Worm (Caenorhabditis elegans) whole organism, L2 larva: ENCODE results near the gene idpa-2.
A peak's percentile ranks its signal among the peaks of the same experiment; 100 is the strongest.

ENCODE experiments used
- C34F6.9 ChIP-seq: fragments of 150-350 bp; optimal IDR thresholded peaks from 2 replicates; lab custom pipeline; 2014; ENCODE audit warnings: missing biosample characterization, missing genetic modification characterization
- F13H6.1 ChIP-seq: sonication (generic microtip); optimal IDR thresholded peaks from 2 replicates; lab custom pipeline; 2016; ENCODE audit warnings: missing genetic modification characterization, missing compliant biosample characterization
- R02D3.7 ChIP-seq: fragments of 150-350 bp; optimal IDR thresholded peaks from 2 replicates; lab custom pipeline; 2014; ENCODE audit warnings: missing biosample characterization, missing genetic modification characterization
- Y55F3AM.14 ChIP-seq: fragments of 200-800 bp; sonication (Bioruptor generic); optimal IDR thresholded peaks from 2 replicates; lab custom pipeline; 2018; ENCODE audit warnings: mild to moderate bottlenecking, missing genetic modification characterization, missing compliant biosample characterization
- ZK546.5 ChIP-seq: sonication (generic microtip); optimal IDR thresholded peaks from 2 replicates; lab custom pipeline; 2017; ENCODE audit warnings: missing biosample characterization, missing genetic modification characterization
- alr-1 ChIP-seq: fragments of 150-350 bp; optimal IDR thresholded peaks from 2 replicates; lab custom pipeline; 2014; ENCODE audit warnings: missing biosample characterization, missing genetic modification characterization
- aly-2 ChIP-seq: fragments of 150-350 bp; optimal IDR thresholded peaks from 2 replicates; lab custom pipeline; 2014; ENCODE audit warnings: missing biosample characterization, missing genetic modification characterization
- blmp-1 ChIP-seq: sonication (generic microtip); optimal IDR thresholded peaks from 2 replicates; lab custom pipeline; 2017; ENCODE audit warnings: missing genetic modification characterization, mild to moderate bottlenecking, missing compliant biosample characterization, antibody characterized with exemption, moderate library complexity; ENCODE audit not compliant: insufficient read depth
- ceh-16 ChIP-seq: fragments of 150-350 bp; optimal IDR thresholded peaks from 2 replicates; lab custom pipeline; 2014; ENCODE audit warnings: missing biosample characterization, missing genetic modification characterization
- ceh-82 ChIP-seq: fragments of 150-350 bp; optimal IDR thresholded peaks from 2 replicates; lab custom pipeline; 2014; ENCODE audit warnings: missing biosample characterization, missing genetic modification characterization
- crh-2 ChIP-seq: sonication (generic microtip); optimal IDR thresholded peaks from 2 replicates; lab custom pipeline; 2017; ENCODE audit warnings: missing biosample characterization, missing genetic modification characterization
- egl-27 ChIP-seq: sonication (generic microtip); optimal IDR thresholded peaks from 3 replicates; lab custom pipeline; 2017; ENCODE audit warnings: missing biosample characterization, missing genetic modification reagents, missing genetic modification characterization
- elt-1 ChIP-seq: fragments of 150-350 bp; optimal IDR thresholded peaks from 2 replicates; lab custom pipeline; 2014; ENCODE audit warnings: missing biosample characterization, missing genetic modification characterization
- elt-3 ChIP-seq: sonication (generic microtip); optimal IDR thresholded peaks from 2 replicates; lab custom pipeline; 2017; ENCODE audit warnings: missing biosample characterization, missing genetic modification characterization
- fos-1 ChIP-seq: fragments of 150-350 bp; optimal IDR thresholded peaks from 2 replicates; lab custom pipeline; 2014; ENCODE audit warnings: missing biosample characterization, missing genetic modification characterization
- lin-11 ChIP-seq: fragments of 150-350 bp; sonication (generic microtip); optimal IDR thresholded peaks from 2 replicates; lab custom pipeline; 2014; ENCODE audit warnings: missing biosample characterization, missing genetic modification characterization, inconsistent platforms, mixed read lengths
- lin-13 ChIP-seq: fragments of 150-350 bp; optimal IDR thresholded peaks from 2 replicates; lab custom pipeline; 2014; ENCODE audit warnings: missing biosample characterization, missing genetic modification reagents, missing genetic modification characterization
- lsy-2 ChIP-seq, 2 experiments: fragments of 150-350 bp in 1 of 2; sonication (generic microtip) in 1 of 2; optimal IDR thresholded peaks; 2 replicates each; lab custom pipeline; 2014 to 2017; ENCODE audit warnings: missing biosample characterization in 2 of 2, missing genetic modification characterization in 2 of 2
- mab-5 ChIP-seq: fragments of 150-350 bp; optimal IDR thresholded peaks from 2 replicates; lab custom pipeline; 2014; ENCODE audit warnings: missing biosample characterization, missing genetic modification characterization
- mbf-1 ChIP-seq: sonication (generic microtip); optimal IDR thresholded peaks from 2 replicates; lab custom pipeline; 2017; ENCODE audit warnings: missing biosample characterization, missing genetic modification characterization
- mdl-1 ChIP-seq, 2 experiments: fragments of 150-350 bp in 1 of 2; sonication (generic microtip) in 1 of 2; optimal IDR thresholded peaks; 2 replicates each; lab custom pipeline; 2017; ENCODE audit warnings: missing biosample characterization in 2 of 2, missing genetic modification characterization in 2 of 2
- nhr-11 ChIP-seq: fragments of 150-350 bp; optimal IDR thresholded peaks from 2 replicates; lab custom pipeline; 2014; ENCODE audit warnings: missing biosample characterization, missing genetic modification characterization
- nhr-12 ChIP-seq: fragments of 150-350 bp; optimal IDR thresholded peaks from 2 replicates; lab custom pipeline; 2014; ENCODE audit warnings: missing biosample characterization, missing genetic modification characterization
- nhr-129 ChIP-seq: fragments of 150-350 bp; optimal IDR thresholded peaks from 2 replicates; lab custom pipeline; 2014; ENCODE audit warnings: missing biosample characterization, missing genetic modification characterization
- nhr-21 ChIP-seq: fragments of 150-350 bp; optimal IDR thresholded peaks from 2 replicates; lab custom pipeline; 2014; ENCODE audit warnings: missing biosample characterization, missing genetic modification characterization
- nhr-23 ChIP-seq: fragments of 150-350 bp; optimal IDR thresholded peaks from 2 replicates; lab custom pipeline; 2014; ENCODE audit warnings: missing biosample characterization, missing genetic modification reagents, missing genetic modification characterization
- nhr-237 ChIP-seq: fragments of 150-350 bp; optimal IDR thresholded peaks from 2 replicates; lab custom pipeline; 2014; ENCODE audit warnings: missing biosample characterization, missing genetic modification characterization
- nhr-25 ChIP-seq: fragments of 150-350 bp; sonication (generic microtip); optimal IDR thresholded peaks from 3 replicates; lab custom pipeline; 2014; ENCODE audit warnings: missing biosample characterization, missing genetic modification characterization
- nhr-6 ChIP-seq: fragments of 150-350 bp; optimal IDR thresholded peaks from 2 replicates; lab custom pipeline; 2014; ENCODE audit warnings: missing biosample characterization, missing genetic modification characterization
- nhr-77 ChIP-seq: fragments of 150-350 bp; optimal IDR thresholded peaks from 2 replicates; lab custom pipeline; 2014; ENCODE audit warnings: missing biosample characterization, missing genetic modification characterization
- sem-4 ChIP-seq: fragments of 150-350 bp; optimal IDR thresholded peaks from 2 replicates; lab custom pipeline; 2014; ENCODE audit warnings: missing biosample characterization, missing genetic modification reagents, missing genetic modification characterization
- skn-1 ChIP-seq: sonication (generic microtip); optimal IDR thresholded peaks from 2 replicates; lab custom pipeline; 2017; ENCODE audit warnings: missing biosample characterization, missing genetic modification characterization
- sma-3 ChIP-seq: sonication (generic microtip); optimal IDR thresholded peaks from 2 replicates; lab custom pipeline; 2016; ENCODE audit warnings: missing genetic modification reagents, missing genetic modification characterization, missing compliant biosample characterization
- sma-9 ChIP-seq, 2 experiments: fragments of 150-350 bp in 1 of 2; sonication (generic microtip) in 1 of 2; optimal IDR thresholded peaks; 2 replicates each; lab custom pipeline; 2014 to 2016; ENCODE audit warnings: missing genetic modification characterization in 2 of 2, mild to moderate bottlenecking in 1 of 2, missing biosample characterization in 1 of 2, missing compliant biosample characterization in 1 of 2, missing genetic modification reagents in 1 of 2, moderate library complexity in 1 of 2
- snpc-4 ChIP-seq: fragments of 150-350 bp; optimal IDR thresholded peaks from 2 replicates; lab custom pipeline; 2014; ENCODE audit warnings: missing biosample characterization, missing genetic modification characterization
- unc-39 ChIP-seq: fragments of 150-350 bp; optimal IDR thresholded peaks from 2 replicates; lab custom pipeline; 2014; ENCODE audit warnings: missing biosample characterization, missing genetic modification characterization
- unc-55 ChIP-seq: fragments of 150-350 bp; sonication (generic microtip); optimal IDR thresholded peaks from 3 replicates; lab custom pipeline; 2014; ENCODE audit warnings: missing biosample characterization, missing genetic modification reagents, missing genetic modification characterization
- unc-62 ChIP-seq: fragments of 150-350 bp; optimal IDR thresholded peaks from 2 replicates; lab custom pipeline; 2014; ENCODE audit warnings: missing biosample characterization, missing genetic modification reagents, missing genetic modification characterization
- ztf-1 ChIP-seq: fragments of 200-800 bp; sonication (Bioruptor generic); conservative IDR thresholded peaks from 2 replicates; pipeline ENCODE4 v1.3.6; 2022; ENCODE audit warnings: missing genetic modification characterization, missing compliant biosample characterization
- ztf-11 ChIP-seq: sonication (generic microtip); optimal IDR thresholded peaks from 2 replicates; lab custom pipeline; 2017; ENCODE audit warnings: missing biosample characterization, missing genetic modification characterization
- ztf-4 ChIP-seq: fragments of 150-350 bp; optimal IDR thresholded peaks from 2 replicates; lab custom pipeline; 2014; ENCODE audit warnings: missing biosample characterization, missing genetic modification characterization

The idpa-2 gene

DNA sequence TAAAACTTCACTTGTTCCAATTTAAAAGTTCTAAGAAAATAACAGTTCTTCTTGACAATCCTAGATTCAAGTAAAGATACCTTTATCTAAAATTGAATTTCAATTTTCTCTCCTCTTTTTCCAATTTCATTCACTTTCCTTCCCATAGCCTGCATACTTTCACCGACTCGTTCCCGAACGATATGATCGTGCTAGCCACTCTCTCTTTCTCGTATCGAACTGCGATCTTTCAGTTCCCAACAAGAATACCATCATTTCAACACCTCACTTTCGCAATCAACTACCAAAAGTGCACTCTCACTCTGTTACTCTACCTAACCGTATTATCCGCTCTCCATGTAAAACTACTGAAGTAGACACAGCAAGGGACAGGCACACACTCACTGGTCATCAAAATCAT lies 42.5 kb downstream of the idpa-2 start:
- peak; percentile 98 for TF ChIP-seq blmp-1
- TF ChIP-seq sma-9 (GFP tag; optimal IDR thresholded peaks at IDR 0.05; lab: Kevin White, UChicago) = no peak
- TF ChIP-seq sma-9 (tag; optimal IDR thresholded peaks at IDR 0.05; lab: Kevin White, UChicago) = no peak
- TF ChIP-seq mab-5 (tag; lab: Kevin White, UChicago) = no peak
- TF ChIP-seq nhr-129 (tag; lab: Kevin White, UChicago) = peak; percentile 13
- TF ChIP-seq lsy-2 (tag; optimal IDR thresholded peaks at IDR 0.05; lab: Kevin White, UChicago) = no peak
- no peak for TF ChIP-seq R02D3.7 (tag; lab: Kevin White, UChicago)
- TF ChIP-seq sma-3 = no peak
- no peak for TF ChIP-seq nhr-11 (tag; lab: Kevin White, UChicago)
- TF ChIP-seq ztf-11 (tag; lab: Kevin White, UChicago) = no peak
- no peak for TF ChIP-seq elt-1
- no peak for TF ChIP-seq nhr-6
- TF ChIP-seq nhr-77 (tag; lab: Kevin White, UChicago) = no peak
- no peak for TF ChIP-seq lin-13 (GFP tag; lab: Kevin White, UChicago)
- TF ChIP-seq nhr-23 (tag; lab: Kevin White, UChicago) = no peak
- TF ChIP-seq unc-39 (tag; lab: Kevin White, UChicago) = no peak
- no peak for TF ChIP-seq mdl-1 (tag; optimal IDR thresholded peaks at IDR 0.05; lab: Kevin White, UChicago)
- no peak for TF ChIP-seq fos-1 (tag; lab: Kevin White, UChicago)

DNA sequence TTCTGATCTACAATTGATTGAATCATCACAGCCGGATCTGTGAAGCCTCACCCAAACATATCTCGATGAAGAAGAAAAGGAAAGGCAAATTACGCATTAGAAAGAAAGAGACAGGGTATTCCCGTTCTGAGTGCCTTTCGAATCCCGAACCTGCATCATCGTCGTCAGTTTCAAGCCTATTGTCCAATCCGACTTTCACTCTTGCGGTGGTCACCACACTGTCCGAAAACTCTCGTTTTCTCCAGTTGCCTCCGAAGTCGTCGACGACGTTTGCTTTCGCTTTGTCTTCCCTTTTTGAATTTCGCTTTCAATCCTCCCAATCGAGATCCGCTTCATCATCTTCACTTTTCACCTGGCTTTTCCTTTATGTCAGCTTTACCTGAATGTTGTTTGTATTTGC lies 43.5 kb downstream of the idpa-2 start:
- TF ChIP-seq lsy-2 (tag; optimal IDR thresholded peaks at IDR 0.05; lab: Kevin White, UChicago) = no peak
- TF ChIP-seq blmp-1 = peak; percentile 98
- TF ChIP-seq, all 48 proteins: peak for 1

ce11 chrII:8748638-8749037 lies 43.9 kb downstream of the idpa-2 start:
- TF ChIP-seq nhr-77 (tag; lab: Kevin White, UChicago) (no peak), sma-3 (no peak), elt-3 (tag; lab: Kevin White, UChicago) (no peak), nhr-6 (no peak), unc-39 (tag; lab: Kevin White, UChicago) (no peak), sma-9 (GFP tag; optimal IDR thresholded peaks at IDR 0.05; lab: Kevin White, UChicago) (no peak), sma-9 (tag; optimal IDR thresholded peaks at IDR 0.05; lab: Kevin White, UChicago) (no peak), snpc-4 (tag; lab: Kevin White, UChicago) (no peak), nhr-129 (tag; lab: Kevin White, UChicago) (no peak), skn-1 (tag; lab: Kevin White, UChicago) (no peak), nhr-11 (tag; lab: Kevin White, UChicago) (no peak), aly-2 (tag; lab: Kevin White, UChicago) (no peak), ZK546.5 (tag; lab: Kevin White, UChicago) (no peak), crh-2 (no peak), lin-13 (GFP tag; lab: Kevin White, UChicago) (no peak), Y55F3AM.14 (no peak)

ce11 chrII:8747939-8748352 lies 44.6 kb downstream of the idpa-2 start:
- TF ChIP-seq mab-5 (tag; lab: Kevin White, UChicago) (no peak), nhr-12 (tag; lab: Kevin White, UChicago) (no peak), C34F6.9 (tag; lab: Kevin White, UChicago) (no peak), ztf-4 (tag; lab: Kevin White, UChicago) (no peak), nhr-237 (tag; lab: Kevin White, UChicago) (no peak), elt-1 (no peak), unc-39 (tag; lab: Kevin White, UChicago) (no peak), blmp-1 (no peak), F13H6.1 (tag; lab: Kevin White, UChicago) (no peak), sma-3 (no peak), lin-11 (tag; lab: Kevin White, UChicago) (no peak), mdl-1 (tag; optimal IDR thresholded peaks at IDR 0.05; lab: Kevin White, UChicago) (no peak), nhr-129 (tag; lab: Kevin White, UChicago) (no peak), ceh-82 (no peak)

- TF ChIP-seq elt-1 = no peak
- TF ChIP-seq unc-55 (GFP tag; lab: Kevin White, UChicago) = no peak
- peak; percentile 48 for TF ChIP-seq F13H6.1 (tag; lab: Kevin White, UChicago)
- no peak for TF ChIP-seq nhr-11 (tag; lab: Kevin White, UChicago)
- 0 out of 2 replicates have a peak, but pooled peaks have one; percentile 85 for TF ChIP-seq ztf-1 (GFP tag; lab: Robert Waterston, UW)
- TF ChIP-seq aly-2 (tag; lab: Kevin White, UChicago) = no peak
- no peak for TF ChIP-seq unc-39 (tag; lab: Kevin White, UChicago)
- no peak for TF ChIP-seq mbf-1 (tag; lab: Kevin White, UChicago)
- TF ChIP-seq nhr-237 (tag; lab: Kevin White, UChicago) = no peak
- TF ChIP-seq fos-1 (tag; lab: Kevin White, UChicago) = no peak
- TF ChIP-seq sem-4 (tag; lab: Kevin White, UChicago) = peak; percentile 76
- TF ChIP-seq crh-2 = peak; percentile 17
- TF ChIP-seq blmp-1 = no peak
- no peak for TF ChIP-seq elt-3 (tag; lab: Kevin White, UChicago)
- no peak for TF ChIP-seq egl-27 (tag; lab: Kevin White, UChicago)
- no peak for TF ChIP-seq nhr-12 (tag; lab: Kevin White, UChicago)
- TF ChIP-seq nhr-77 (tag; lab: Kevin White, UChicago) = no peak
- peak; percentile 97 for TF ChIP-seq nhr-25 (tag; lab: Kevin White, UChicago)
- TF ChIP-seq nhr-21 (tag; lab: Kevin White, UChicago) = peak; percentile 82
- TF ChIP-seq Y55F3AM.14 = no peak
- no peak for TF ChIP-seq ceh-16 (tag; lab: Kevin White, UChicago)
- no peak for TF ChIP-seq alr-1 (tag; lab: Kevin White, UChicago)
- no peak for TF ChIP-seq unc-62
Measured at ce11 chrII:8747246-8747938, 45.1 kb downstream of the idpa-2 start.
